Worm (Caenorhabditis elegans): Measurements from ENCODE around the gene srv-13.

srv-13 gene

DNA sequence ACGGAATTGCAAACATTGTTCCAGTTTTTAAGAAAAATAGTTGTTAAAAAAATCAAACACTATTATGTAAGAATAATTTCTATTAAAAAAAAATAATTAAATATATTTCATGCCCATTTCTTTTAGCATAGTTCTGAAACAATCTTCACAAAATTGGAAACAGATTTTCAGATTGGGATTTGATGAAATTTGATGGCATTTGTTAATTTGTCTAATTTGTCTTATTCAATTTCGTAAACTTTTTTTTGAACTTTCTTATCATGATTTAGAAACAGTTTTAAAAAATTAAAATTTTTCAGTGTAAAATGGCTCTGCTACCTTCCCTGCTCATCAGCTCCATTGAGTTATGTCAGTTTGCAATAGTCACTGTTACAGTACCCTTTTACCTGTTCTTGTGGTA is at the start of gene srv-13:
Gene srv-13, plus strand, starts transcription at position 301 of the 400 bp plus-strand sequence.
- no peak for TF ChIP-seq cog-1 (tag; optimal IDR thresholded peaks at IDR 0.05)
- no peak for TF ChIP-seq med-1 (GFP tag; optimal IDR thresholded peaks at IDR 0.05; ENCODE audit: insufficient read depth)
- no peak for TF ChIP-seq flt-1 (GFP tag; IDR thresholded peaks at IDR 0.05)
- TF ChIP-seq ztf-23 (GFP tag; IDR thresholded peaks at IDR 0.05) = no peak
- TF ChIP-seq ref-1 (GFP tag; conservative IDR thresholded peaks at IDR 0.05) = no peak
- no peak for TF ChIP-seq klf-2 (GFP tag; conservative IDR thresholded peaks at IDR 0.05)
- TF ChIP-seq tab-1 (GFP tag; IDR thresholded peaks at IDR 0.05) = no peak
- TF ChIP-seq ztf-29 (GFP tag; IDR thresholded peaks at IDR 0.05) = no peak
- no peak for TF ChIP-seq T22C8.4 (GFP tag; IDR thresholded peaks at IDR 0.05)

DNA sequence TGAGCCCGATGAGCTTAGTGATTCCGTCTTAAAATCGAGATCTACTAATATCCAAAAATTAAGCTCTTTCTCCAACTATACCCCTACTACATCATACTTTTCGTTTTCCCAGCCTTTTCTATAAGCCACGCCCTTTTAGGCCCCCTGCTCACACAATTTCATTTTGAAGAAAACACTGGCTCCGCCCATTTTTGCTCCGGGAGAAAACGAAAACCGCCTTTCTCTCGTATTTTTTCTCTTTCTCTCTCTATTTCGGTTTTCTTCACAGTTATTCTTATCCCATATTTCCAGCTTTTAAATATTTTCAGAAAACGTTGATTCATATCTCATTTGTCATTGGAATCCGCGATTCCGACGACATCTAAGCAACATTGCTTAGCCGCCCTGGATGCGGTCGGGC is 43.3 kb upstream of the srv-13 start, which contains the start of gene Y73B6BL.47:
Gene Y73B6BL.47, plus strand, starts transcription at position 301 of the 400 bp plus-strand sequence.
- TF ChIP-seq flt-1 (GFP tag; IDR thresholded peaks at IDR 0.05) (no peak), ztf-29 (GFP tag; IDR thresholded peaks at IDR 0.05) (no peak), ztf-23 (GFP tag; IDR thresholded peaks at IDR 0.05) (no peak), tab-1 (GFP tag; IDR thresholded peaks at IDR 0.05) (no peak), T22C8.4 (GFP tag; IDR thresholded peaks at IDR 0.05) (no peak), med-1 (GFP tag; optimal IDR thresholded peaks at IDR 0.05; ENCODE audit: insufficient read depth) (no peak), klf-2 (GFP tag; conservative IDR thresholded peaks at IDR 0.05) (no peak), cog-1 (tag; optimal IDR thresholded peaks at IDR 0.05) (no peak), ref-1 (GFP tag; conservative IDR thresholded peaks at IDR 0.05) (no peak)

DNA sequence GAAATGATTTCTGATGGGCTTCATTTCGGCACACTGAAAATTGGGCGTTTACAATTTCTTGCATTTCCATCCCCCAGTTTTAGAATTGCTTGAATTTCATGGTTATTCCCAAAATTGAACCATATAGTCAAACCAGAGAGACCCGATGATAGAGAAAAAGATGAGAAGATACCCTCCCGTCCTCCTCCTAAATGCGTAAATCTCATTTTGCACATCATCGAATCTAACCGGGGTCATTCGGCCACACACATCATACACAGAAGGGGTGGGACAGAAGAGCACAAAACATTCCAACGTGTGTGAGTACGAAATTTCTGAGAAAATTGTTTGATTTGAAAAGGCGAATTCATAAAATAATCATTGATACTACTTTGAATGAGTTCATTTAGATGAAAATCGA is 41.4 kb upstream of the srv-13 start:
- 0 out of 2 replicates have a peak, but pooled peaks have one; percentile 20 for TF ChIP-seq flt-1 (GFP tag; IDR thresholded peaks at IDR 0.05)
- no peak for TF ChIP-seq T22C8.4 (GFP tag; IDR thresholded peaks at IDR 0.05)

DNA sequence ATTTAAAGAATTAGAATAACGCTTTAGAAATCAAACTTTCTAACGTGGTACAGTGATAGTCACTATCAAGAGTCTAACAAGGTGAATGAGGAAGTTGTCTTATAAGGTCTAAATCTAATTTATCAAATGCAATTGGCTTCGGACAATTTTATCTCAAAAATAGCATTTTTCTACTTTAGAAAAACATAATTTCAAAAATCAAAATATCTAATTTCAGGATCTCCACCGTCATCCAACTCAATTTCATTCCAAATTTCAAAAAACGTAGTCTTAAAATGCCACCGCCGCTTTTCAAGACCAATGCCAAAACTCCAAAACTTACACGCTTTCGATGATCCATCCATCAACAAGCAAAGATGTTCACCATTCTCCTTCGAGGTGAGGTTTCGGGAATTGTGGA is 39.9 kb upstream of the srv-13 start, which contains the start of gene Y73B6BL.270:
Gene Y73B6BL.270, plus strand, starts transcription at position 301 of the 400 bp plus-strand sequence.
- TF ChIP-seq ztf-23 (GFP tag; IDR thresholded peaks at IDR 0.05) (no peak), ztf-29 (GFP tag; IDR thresholded peaks at IDR 0.05) (no peak), flt-1 (GFP tag; IDR thresholded peaks at IDR 0.05) (no peak), klf-2 (GFP tag; conservative IDR thresholded peaks at IDR 0.05) (no peak), T22C8.4 (GFP tag; IDR thresholded peaks at IDR 0.05) (no peak), tab-1 (GFP tag; IDR thresholded peaks at IDR 0.05) (no peak), cog-1 (tag; optimal IDR thresholded peaks at IDR 0.05) (no peak), ref-1 (GFP tag; conservative IDR thresholded peaks at IDR 0.05) (no peak), med-1 (GFP tag; optimal IDR thresholded peaks at IDR 0.05; ENCODE audit: insufficient read depth) (no peak)

DNA sequence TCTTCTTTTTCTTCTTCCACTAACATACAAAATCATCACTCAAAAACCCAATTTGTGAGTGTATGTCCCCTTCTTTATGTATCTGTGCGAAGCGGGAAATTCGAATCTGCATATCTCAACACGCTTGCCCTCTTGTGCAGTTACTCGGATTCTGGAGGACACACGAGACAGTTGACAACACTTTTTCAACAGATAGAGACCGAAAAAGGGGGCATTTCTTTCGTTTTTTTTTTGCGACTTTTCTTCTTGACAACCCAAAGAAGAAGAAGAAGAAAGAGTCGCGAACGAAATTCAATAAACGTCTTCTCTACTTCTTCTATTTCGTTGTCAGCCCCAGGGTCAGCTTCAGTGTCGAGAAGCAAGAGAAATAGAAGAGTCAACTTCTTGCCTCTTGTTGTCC is 38.9 kb upstream of the srv-13 start:
- TF ChIP-seq cog-1 (tag; optimal IDR thresholded peaks at IDR 0.05) (no peak), tab-1 (GFP tag; IDR thresholded peaks at IDR 0.05) (no peak), T22C8.4 (GFP tag; IDR thresholded peaks at IDR 0.05) (no peak), klf-2 (GFP tag; conservative IDR thresholded peaks at IDR 0.05) (no peak), med-1 (GFP tag; optimal IDR thresholded peaks at IDR 0.05; ENCODE audit: insufficient read depth) (no peak)

DNA sequence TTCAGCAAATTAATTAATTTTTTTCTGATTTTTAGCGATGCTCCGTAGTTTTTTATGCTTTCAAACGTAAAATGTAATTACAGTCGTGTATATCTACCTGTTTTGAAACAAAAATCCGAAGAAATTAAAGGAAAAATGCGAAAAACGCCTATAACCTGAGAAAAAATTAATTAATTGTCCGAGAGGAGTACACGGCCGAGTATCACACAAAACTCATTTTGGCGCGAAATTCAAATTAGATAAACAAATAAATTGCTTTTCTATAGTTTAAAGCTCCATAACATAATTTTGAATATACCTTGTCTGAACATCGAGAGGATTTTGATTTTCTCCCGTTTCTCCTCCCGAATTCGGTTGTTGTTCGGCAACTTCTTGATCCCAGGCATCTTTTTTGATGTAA is 35.5 kb upstream of the srv-13 start:
- TF ChIP-seq klf-2 (GFP tag; conservative IDR thresholded peaks at IDR 0.05) (no peak), cog-1 (tag; optimal IDR thresholded peaks at IDR 0.05) (no peak), med-1 (GFP tag; optimal IDR thresholded peaks at IDR 0.05; ENCODE audit: insufficient read depth) (no peak), tab-1 (GFP tag; IDR thresholded peaks at IDR 0.05) (no peak), flt-1 (GFP tag; IDR thresholded peaks at IDR 0.05) (no peak), ref-1 (GFP tag; conservative IDR thresholded peaks at IDR 0.05) (no peak), ztf-23 (GFP tag; IDR thresholded peaks at IDR 0.05) (no peak), ztf-29 (GFP tag; IDR thresholded peaks at IDR 0.05) (no peak), T22C8.4 (GFP tag; IDR thresholded peaks at IDR 0.05) (no peak)

DNA sequence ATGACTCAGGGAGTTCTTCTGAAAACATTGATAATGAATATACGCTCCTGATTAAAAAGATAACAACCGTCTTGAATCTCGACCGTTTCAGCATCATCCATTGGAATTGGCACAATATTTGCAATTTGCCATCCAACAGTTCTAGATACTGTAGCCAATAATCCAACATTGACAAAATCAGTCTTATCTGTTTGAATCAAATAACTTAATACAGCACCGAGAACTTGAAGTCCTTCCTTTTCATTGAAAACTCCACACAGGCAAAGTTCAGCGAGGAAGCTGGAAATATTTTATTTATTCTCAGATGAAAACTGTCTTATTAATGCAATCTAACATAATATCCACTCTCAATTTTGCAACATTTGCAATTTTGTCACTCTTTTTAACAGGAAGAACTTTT is 32.7 kb upstream of the srv-13 start:
- TF ChIP-seq cog-1 (tag; optimal IDR thresholded peaks at IDR 0.05) (no peak), med-1 (GFP tag; optimal IDR thresholded peaks at IDR 0.05; ENCODE audit: insufficient read depth) (no peak), tab-1 (GFP tag; IDR thresholded peaks at IDR 0.05) (no peak), flt-1 (GFP tag; IDR thresholded peaks at IDR 0.05) (no peak), T22C8.4 (GFP tag; IDR thresholded peaks at IDR 0.05) (no peak), klf-2 (GFP tag; conservative IDR thresholded peaks at IDR 0.05) (no peak), ztf-29 (GFP tag; IDR thresholded peaks at IDR 0.05) (no peak), ztf-23 (GFP tag; IDR thresholded peaks at IDR 0.05) (no peak), ref-1 (GFP tag; conservative IDR thresholded peaks at IDR 0.05) (no peak)

DNA sequence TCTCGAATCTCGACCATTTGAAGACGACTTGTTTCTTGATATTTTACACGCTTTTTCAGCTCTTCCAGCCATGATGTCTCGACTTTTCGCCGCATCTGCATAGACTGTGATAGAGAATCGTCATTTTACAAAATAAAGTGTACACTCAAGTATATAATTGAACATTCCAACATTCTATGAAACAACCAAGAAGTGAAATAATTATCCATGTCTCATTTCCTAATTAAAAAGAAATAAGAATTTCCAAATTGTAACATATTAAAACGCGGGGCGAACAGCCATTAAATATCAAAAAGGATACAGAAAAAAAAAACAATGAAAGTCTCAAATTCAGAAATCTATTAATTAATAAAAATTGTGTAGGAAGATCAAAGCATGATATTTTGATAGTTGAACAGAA is 32.0 kb upstream of the srv-13 start, which contains the start of gene smg-3:
Gene smg-3, minus strand, starts transcription at position 101 of the 400 bp plus-strand sequence.
- no peak for TF ChIP-seq cog-1 (tag; optimal IDR thresholded peaks at IDR 0.05)
- TF ChIP-seq med-1 (GFP tag; optimal IDR thresholded peaks at IDR 0.05; ENCODE audit: insufficient read depth) = no peak
- TF ChIP-seq ztf-29 (GFP tag; IDR thresholded peaks at IDR 0.05) = no peak
- no peak for TF ChIP-seq T22C8.4 (GFP tag; IDR thresholded peaks at IDR 0.05)
- TF ChIP-seq ztf-23 (GFP tag; IDR thresholded peaks at IDR 0.05) = no peak
- no peak for TF ChIP-seq klf-2 (GFP tag; conservative IDR thresholded peaks at IDR 0.05)
- no peak for TF ChIP-seq ref-1 (GFP tag; conservative IDR thresholded peaks at IDR 0.05)
- no peak for TF ChIP-seq tab-1 (GFP tag; IDR thresholded peaks at IDR 0.05)

DNA sequence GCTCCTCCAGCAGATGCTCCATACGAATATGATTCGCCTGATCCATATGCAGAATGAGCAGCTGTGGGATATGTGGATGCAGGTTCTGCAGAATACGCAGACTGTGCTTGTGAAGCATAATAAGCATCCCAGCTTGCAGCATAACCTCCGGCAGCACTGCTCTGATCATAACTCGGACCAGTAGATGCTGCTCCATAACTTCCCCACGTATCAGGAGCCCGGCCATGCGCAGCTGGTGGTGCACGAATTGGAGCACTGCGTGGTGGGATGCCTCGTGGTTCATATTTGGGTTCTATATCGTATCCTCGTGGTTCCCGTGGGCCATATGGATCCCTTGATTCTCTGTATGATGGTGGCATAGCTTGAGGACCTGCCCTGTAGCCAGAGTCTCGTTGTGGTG is 31.2 kb upstream of the srv-13 start:
- TF ChIP-seq T22C8.4 (GFP tag; IDR thresholded peaks at IDR 0.05) (no peak), ztf-29 (GFP tag; IDR thresholded peaks at IDR 0.05) (no peak), cog-1 (tag; optimal IDR thresholded peaks at IDR 0.05) (no peak), ztf-23 (GFP tag; IDR thresholded peaks at IDR 0.05) (no peak), med-1 (GFP tag; optimal IDR thresholded peaks at IDR 0.05; ENCODE audit: insufficient read depth) (no peak), flt-1 (GFP tag; IDR thresholded peaks at IDR 0.05) (no peak), klf-2 (GFP tag; conservative IDR thresholded peaks at IDR 0.05) (no peak)

DNA sequence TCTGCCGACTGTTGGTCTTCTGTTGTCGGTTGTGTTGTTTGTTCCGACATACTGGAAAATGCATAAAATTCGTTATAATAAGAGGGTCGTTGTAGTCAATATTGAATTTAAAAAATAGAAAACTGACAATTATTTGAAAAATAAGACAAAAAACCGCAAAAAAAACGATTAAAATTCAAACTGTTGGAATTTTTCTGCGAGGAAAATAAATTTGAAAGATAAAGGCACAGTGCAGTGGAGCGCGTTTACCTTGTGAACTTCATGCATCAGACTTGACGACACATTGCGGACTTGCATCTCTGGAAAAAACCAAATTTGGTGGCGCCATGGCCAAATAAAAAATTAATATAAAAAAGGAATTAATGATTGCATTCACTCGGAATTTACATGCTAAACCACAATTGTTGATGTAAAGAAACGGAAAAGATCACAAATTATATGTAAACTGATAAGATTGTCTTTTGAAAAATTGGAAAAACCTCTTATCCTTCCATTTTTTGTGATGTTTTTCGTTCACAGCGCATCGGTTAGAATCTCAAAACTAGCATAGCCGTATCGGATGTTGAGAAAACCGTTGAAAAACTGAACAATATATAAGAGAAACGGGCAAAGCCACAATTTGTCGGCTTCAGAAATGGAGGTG is 28.4 kb upstream of the srv-13 start, which contains the start of the genes hrpf-2 and bli-6:
Gene hrpf-2, minus strand, starts transcription at position 51 of the 643 bp plus-strand sequence.
Gene bli-6, plus strand, starts transcription at position 593 of the 643 bp plus-strand sequence.
- TF ChIP-seq ref-1 (GFP tag; conservative IDR thresholded peaks at IDR 0.05) = no peak
